Worm (Caenorhabditis elegans) whole organism, young adult: Measurements from ENCODE around the gene R02D5.3.

Experiments used
- B0019.2 ChIP-seq: fragments of 200-800 bp; sonication (Bioruptor generic); conservative IDR thresholded peaks from 2 replicates; pipeline ENCODE4 v1.3.6; 2022; ENCODE audit warnings: missing genetic modification reagents, missing genetic modification characterization, missing compliant biosample characterization
- F57C9.4 ChIP-seq: sonication (generic microtip); optimal IDR thresholded peaks from 2 replicates; lab custom pipeline; 2017; ENCODE audit warnings: mild to moderate bottlenecking, missing genetic modification characterization, missing compliant biosample characterization
- T07F8.4 ChIP-seq: sonication (generic microtip); optimal IDR thresholded peaks from 2 replicates; lab custom pipeline; 2016; ENCODE audit warnings: mild to moderate bottlenecking, missing genetic modification characterization, moderate library complexity, missing compliant biosample characterization
- egl-44 ChIP-seq: fragments of 200-800 bp; sonication (Bioruptor generic); IDR thresholded peaks from 2 replicates; pipeline ENCODE4 v1.3.6; 2022; ENCODE audit warnings: missing genetic modification reagents, missing genetic modification characterization, missing compliant biosample characterization
- hrde-1 ChIP-seq: sonication (generic microtip); optimal IDR thresholded peaks from 2 replicates; lab custom pipeline; 2016; ENCODE audit warnings: missing genetic modification characterization, mild to moderate bottlenecking, missing compliant biosample characterization, moderate library complexity, missing genotype, missing genetic modification reagents, borderline replicate concordance
- mxl-1 ChIP-seq: sonication (generic microtip); optimal IDR thresholded peaks from 2 replicates; lab custom pipeline; 2016; ENCODE audit warnings: missing genetic modification characterization, missing compliant biosample characterization
- nfya-1 ChIP-seq: sonication (generic microtip); optimal IDR thresholded peaks from 2 replicates; lab custom pipeline; 2017; ENCODE audit warnings: antibody characterized with exemption, missing compliant biosample characterization, missing genetic modification characterization, borderline replicate concordance; ENCODE audit not compliant: insufficient read depth
- ztf-3 ChIP-seq: fragments of 200-800 bp; sonication (Bioruptor generic); optimal IDR thresholded peaks from 2 replicates; lab custom pipeline; 2018; ENCODE audit warnings: mild to moderate bottlenecking, missing genetic modification characterization, missing compliant biosample characterization

- TF ChIP-seq mxl-1 (tag; lab: Kevin White, UChicago): no peak
- no peak for TF ChIP-seq nfya-1 (tag; lab: Kevin White, UChicago)
- TF ChIP-seq ztf-3 (GFP tag; lab: Kevin White, UChicago): no peak
- no peak for TF ChIP-seq hrde-1 (tag; lab: Kevin White, UChicago)
- no peak for TF ChIP-seq T07F8.4 (tag; lab: Kevin White, UChicago)
- TF ChIP-seq egl-44 (GFP tag; lab: Robert Waterston, UW): no peak
- TF ChIP-seq F57C9.4 (tag; lab: Kevin White, UChicago): no peak
- no peak for TF ChIP-seq B0019.2 (GFP tag; lab: Robert Waterston, UW)
Measured at ce11 chrV:14437355-14437754, 45.6 kb upstream of the R02D5.3 start.
